Fruit fly (Drosophila melanogaster) whole organism, embryonic: ENCODE measurements around the gene Tim8.
A peak's percentile ranks its signal among the peaks of the same experiment; 100 is the strongest.

Experiments
- Antp ChIP-seq: fragments of 200-800 bp; sonication (Bioruptor generic); optimal IDR thresholded peaks from 3 replicates; lab custom pipeline; 2016; ENCODE audit warnings: missing biosample characterization, missing genetic modification characterization
- Atf3 ChIP-seq: fragments of 200-800 bp; sonication (Bioruptor generic); optimal IDR thresholded peaks from 3 replicates; lab custom pipeline; 2016; ENCODE audit warnings: missing biosample characterization, missing genetic modification characterization
- BEAF-32 ChIP-seq: fragments of 200-800 bp; sonication (Bioruptor generic); optimal IDR thresholded peaks from 3 replicates; lab custom pipeline; 2017; ENCODE audit warnings: missing biosample characterization, missing genetic modification characterization, mild to moderate bottlenecking, moderate library complexity, missing genetic modification reagents
- C15 ChIP-seq: fragments of 200-800 bp; sonication (Bioruptor generic); IDR thresholded peaks from 3 replicates; pipeline ENCODE4 v1.3.6; 2022; ENCODE audit warnings: missing biosample characterization, missing genetic modification characterization
- CG10321 ChIP-seq: fragments of 200-800 bp; sonication (Bioruptor generic); IDR thresholded peaks from 2 replicates; pipeline ENCODE4 v1.3.6; 2022; ENCODE audit warnings: missing biosample characterization, missing genetic modification characterization
- CG10543 ChIP-seq: fragments of 200-800 bp; sonication (Bioruptor generic); optimal IDR thresholded peaks from 3 replicates; lab custom pipeline; 2017; ENCODE audit warnings: missing biosample characterization, mild to moderate bottlenecking, missing genetic modification characterization, moderate library complexity
- CG11456 ChIP-seq: fragments of 200-800 bp; sonication (Bioruptor generic); IDR thresholded peaks from 3 replicates; pipeline ENCODE4 v1.3.6; 2022; ENCODE audit warnings: missing biosample characterization, missing genetic modification characterization
- CG12236 ChIP-seq: fragments of 200-800 bp; sonication (Bioruptor generic); optimal IDR thresholded peaks from 2 replicates; lab custom pipeline; 2016; ENCODE audit warnings: missing biosample characterization, missing genetic modification characterization
- CG12391 ChIP-seq: fragments of 200-800 bp; sonication (Bioruptor generic); optimal IDR thresholded peaks from 3 replicates; lab custom pipeline; 2018; ENCODE audit warnings: missing biosample characterization, mild to moderate bottlenecking, missing genetic modification characterization, moderate library complexity
- CG12659 ChIP-seq: fragments of 200-800 bp; sonication (Bioruptor generic); optimal IDR thresholded peaks from 3 replicates; lab custom pipeline; 2017; ENCODE audit warnings: mild to moderate bottlenecking, missing biosample characterization, missing genetic modification reagents, missing genetic modification characterization
- CG13894 ChIP-seq: fragments of 200-800 bp; sonication (Bioruptor generic); optimal IDR thresholded peaks from 3 replicates; lab custom pipeline; 2018; ENCODE audit warnings: missing biosample characterization, mild to moderate bottlenecking, missing genetic modification characterization, moderate library complexity
- CG14667 ChIP-seq: fragments of 200-800 bp; sonication (Bioruptor generic); IDR thresholded peaks from 2 replicates; pipeline ENCODE4 v1.3.6; 2022; ENCODE audit warnings: missing biosample characterization, missing genetic modification characterization
- CG15073 ChIP-seq: fragments of 200-800 bp; sonication (Bioruptor generic); optimal IDR thresholded peaks from 2 replicates; lab custom pipeline; 2016; ENCODE audit warnings: missing biosample characterization, missing genetic modification characterization
- CG16813 ChIP-seq: fragments of 200-800 bp; sonication (Bioruptor generic); IDR thresholded peaks from 3 replicates; pipeline ENCODE4 v1.3.6; 2022; ENCODE audit warnings: missing biosample characterization, missing genetic modification characterization; ENCODE audit not compliant: partially characterized antibody
- CG1832 ChIP-seq: fragments of 200-800 bp; sonication (Bioruptor generic); optimal IDR thresholded peaks from 2 replicates; lab custom pipeline; 2017; ENCODE audit warnings: missing biosample characterization, mild to moderate bottlenecking, missing genetic modification characterization, inconsistent platforms
- CG18476 ChIP-seq: fragments of 200-800 bp; sonication (Bioruptor generic); optimal IDR thresholded peaks from 2 replicates; lab custom pipeline; 2016; ENCODE audit warnings: missing biosample characterization, mild to moderate bottlenecking, missing genetic modification characterization
- CG18619 ChIP-seq: fragments of 200-800 bp; sonication (Bioruptor generic); optimal IDR thresholded peaks from 3 replicates; lab custom pipeline; 2017; ENCODE audit warnings: missing biosample characterization, mild to moderate bottlenecking, missing genetic modification characterization
- CG30403 ChIP-seq: fragments of 200-800 bp; sonication (Bioruptor generic); optimal IDR thresholded peaks from 3 replicates; lab custom pipeline; 2016; ENCODE audit warnings: missing biosample characterization, missing genetic modification characterization
- CG31441 ChIP-seq: fragments of 200-800 bp; sonication (Bioruptor generic); IDR thresholded peaks from 2 replicates; pipeline ENCODE4 v1.3.6; 2022; ENCODE audit warnings: missing biosample characterization, missing genetic modification characterization
- CG32532 ChIP-seq: fragments of 200-800 bp; sonication (Bioruptor generic); IDR thresholded peaks from 2 replicates; pipeline ENCODE4 v1.3.6; 2022; ENCODE audit warnings: missing biosample characterization, missing genetic modification characterization
- CG32767 ChIP-seq: fragments of 200-800 bp; sonication (Bioruptor generic); IDR thresholded peaks from 2 replicates; pipeline ENCODE4 v1.3.6; 2022; ENCODE audit warnings: missing biosample characterization, missing genetic modification characterization
- CG3847 ChIP-seq: fragments of 200-800 bp; sonication (Bioruptor generic); IDR thresholded peaks from 2 replicates; pipeline ENCODE4 v1.3.6; 2022; ENCODE audit warnings: missing biosample characterization, missing genetic modification characterization
- CG4404 ChIP-seq: fragments of 200-800 bp; sonication (Bioruptor generic); IDR thresholded peaks from 2 replicates; pipeline ENCODE4 v1.3.6; 2022; ENCODE audit warnings: missing biosample characterization, missing genetic modification characterization
- CG6683 ChIP-seq: fragments of 200-800 bp; sonication (Bioruptor generic); optimal IDR thresholded peaks from 2 replicates; lab custom pipeline; 2017; ENCODE audit warnings: missing biosample characterization, mild to moderate bottlenecking, missing genetic modification characterization, missing genetic modification reagents
- CG6689 ChIP-seq: fragments of 200-800 bp; sonication (Bioruptor generic); IDR thresholded peaks from 2 replicates; pipeline ENCODE4 v1.3.6; 2022; ENCODE audit warnings: missing biosample characterization, missing genetic modification characterization
- CG7372 ChIP-seq: fragments of 200-800 bp; sonication (Bioruptor generic); IDR thresholded peaks from 2 replicates; pipeline ENCODE4 v1.3.6; 2022; ENCODE audit warnings: missing biosample characterization, missing genetic modification characterization
- CG7556 ChIP-seq: fragments of 200-800 bp; sonication (Bioruptor generic); optimal IDR thresholded peaks from 2 replicates; lab custom pipeline; 2017; ENCODE audit warnings: missing biosample characterization, mild to moderate bottlenecking, missing genetic modification characterization
- CTCF ChIP-seq: fragments of 200-800 bp; sonication (Bioruptor generic); optimal IDR thresholded peaks from 2 replicates; lab custom pipeline; 2017; ENCODE audit warnings: missing biosample characterization, mild to moderate bottlenecking, missing genetic modification characterization, moderate library complexity
- Dref ChIP-seq: fragments of 200-800 bp; sonication (Bioruptor generic); IDR thresholded peaks from 2 replicates; pipeline ENCODE4 v1.3.6; 2022; ENCODE audit warnings: missing biosample characterization, missing genetic modification characterization
- E2f2 ChIP-seq: fragments of 200-800 bp; sonication (Bioruptor generic); IDR thresholded peaks from 2 replicates; pipeline ENCODE4 v1.3.6; 2022; ENCODE audit warnings: missing biosample characterization, missing genetic modification characterization
- Eip74EF ChIP-seq, 2 experiments: fragments of 200-800 bp in 1 of 2; fragments of >200 bp in 1 of 2; sonication (Bioruptor generic) in 1 of 2; optimal IDR thresholded peaks; 2 replicates each; lab custom pipeline; 2017 to 2019; ENCODE audit warnings: missing biosample characterization in 2 of 2, missing genetic modification characterization in 2 of 2, mild to moderate bottlenecking in 1 of 2, moderate library complexity in 1 of 2
- GATAe ChIP-seq: fragments of 200-800 bp; sonication (Bioruptor generic); conservative IDR thresholded peaks from 2 replicates; pipeline ENCODE4 v1.3.6; 2022; ENCODE audit warnings: missing biosample characterization, missing genetic modification characterization
- H15 ChIP-seq: fragments of 200-800 bp; sonication (Bioruptor generic); IDR thresholded peaks from 3 replicates; pipeline ENCODE4 v1.3.6; 2022; ENCODE audit warnings: missing biosample characterization, missing genetic modification characterization
- Lhr ChIP-seq: fragments of 200-800 bp; sonication (Bioruptor generic); optimal IDR thresholded peaks from 3 replicates; lab custom pipeline; 2017; ENCODE audit warnings: mild to moderate bottlenecking, missing biosample characterization, missing genetic modification reagents, missing genetic modification characterization
- Oaz ChIP-seq: fragments of 200-800 bp; sonication (Bioruptor generic); IDR thresholded peaks from 2 replicates; pipeline ENCODE4 v1.3.6; 2022; ENCODE audit warnings: missing biosample characterization, missing genetic modification characterization
- Poxn ChIP-seq: fragments of 200-800 bp; sonication (Bioruptor generic); IDR thresholded peaks from 2 replicates; pipeline ENCODE4 v1.3.6; 2022; ENCODE audit warnings: missing biosample characterization, missing genetic modification characterization
- Stat92E ChIP-seq, 3 experiments: fragments of >200 bp in 2 of 3; fragments of 200-800 bp in 1 of 3; sonication (Bioruptor generic) in 1 of 3; optimal IDR thresholded peaks; 2 replicates each; lab custom pipeline; 2017 to 2019; ENCODE audit warnings: missing biosample characterization in 3 of 3, missing genetic modification characterization in 3 of 3, mild to moderate bottlenecking in 1 of 3, moderate library complexity in 1 of 3
- ab ChIP-seq: fragments of 200-800 bp; sonication (Bioruptor generic); optimal IDR thresholded peaks from 2 replicates; lab custom pipeline; 2016; ENCODE audit warnings: missing biosample characterization, missing genetic modification characterization
- abd-A ChIP-seq: fragments of 200-800 bp; sonication (Bioruptor generic); optimal IDR thresholded peaks from 3 replicates; lab custom pipeline; 2019; ENCODE audit warnings: missing biosample characterization, mild to moderate bottlenecking, missing genetic modification characterization, moderate library complexity
- ash1 ChIP-seq: fragments of 200-800 bp; sonication (Bioruptor generic); optimal IDR thresholded peaks from 2 replicates; lab custom pipeline; 2018; ENCODE audit warnings: missing biosample characterization, mild to moderate bottlenecking, missing genetic modification characterization
- dan ChIP-seq: fragments of 200-800 bp; sonication (Bioruptor generic); IDR thresholded peaks from 2 replicates; pipeline ENCODE4 v1.3.6; 2022; ENCODE audit warnings: missing biosample characterization, missing genetic modification characterization
- dm ChIP-seq: fragments of 200-800 bp; sonication (Bioruptor generic); optimal IDR thresholded peaks from 3 replicates; lab custom pipeline; 2016; ENCODE audit warnings: missing biosample characterization, missing genetic modification characterization
- en ChIP-seq: fragments of 200-800 bp; sonication (Bioruptor generic); optimal IDR thresholded peaks from 2 replicates; lab custom pipeline; 2016; ENCODE audit warnings: missing biosample characterization, missing genetic modification characterization
- inv ChIP-seq: fragments of 200-800 bp; sonication (Bioruptor generic); IDR thresholded peaks from 2 replicates; pipeline ENCODE4 v1.3.6; 2022; ENCODE audit warnings: missing biosample characterization, missing genetic modification characterization; ENCODE audit not compliant: partially characterized antibody
- knrl ChIP-seq: fragments of 200-800 bp; sonication (Bioruptor generic); IDR thresholded peaks from 3 replicates; pipeline ENCODE4 v1.3.6; 2022; ENCODE audit warnings: missing biosample characterization, missing genetic modification characterization; ENCODE audit not compliant: partially characterized antibody
- lab ChIP-seq: fragments of 200-800 bp; sonication (Bioruptor generic); optimal IDR thresholded peaks from 3 replicates; lab custom pipeline; 2017; ENCODE audit warnings: missing biosample characterization, missing genetic modification characterization, mild to moderate bottlenecking, moderate library complexity, missing genetic modification reagents
- nmo ChIP-seq: fragments of 200-800 bp; sonication (Bioruptor generic); optimal IDR thresholded peaks from 2 replicates; lab custom pipeline; 2018; ENCODE audit warnings: missing biosample characterization, mild to moderate bottlenecking, missing genetic modification characterization, moderate library complexity
- ssp ChIP-seq: fragments of 200-800 bp; sonication (Bioruptor generic); IDR thresholded peaks from 2 replicates; pipeline ENCODE4 v1.3.6; 2022; ENCODE audit warnings: missing biosample characterization, missing genetic modification characterization
- stc ChIP-seq: fragments of 200-800 bp; sonication (Bioruptor generic); IDR thresholded peaks from 2 replicates; pipeline ENCODE4 v1.3.6; 2022; ENCODE audit warnings: missing biosample characterization, missing genetic modification characterization
- vfl ChIP-seq: fragments of 200-800 bp; sonication (Bioruptor generic); optimal IDR thresholded peaks from 2 replicates; lab custom pipeline; 2016; ENCODE audit warnings: missing biosample characterization, missing genetic modification characterization
- wek ChIP-seq: fragments of 200-800 bp; sonication (Bioruptor generic); optimal IDR thresholded peaks from 3 replicates; lab custom pipeline; 2018; ENCODE audit warnings: missing biosample characterization, mild to moderate bottlenecking, missing genetic modification characterization, moderate library complexity

Gene Tim8

DNA sequence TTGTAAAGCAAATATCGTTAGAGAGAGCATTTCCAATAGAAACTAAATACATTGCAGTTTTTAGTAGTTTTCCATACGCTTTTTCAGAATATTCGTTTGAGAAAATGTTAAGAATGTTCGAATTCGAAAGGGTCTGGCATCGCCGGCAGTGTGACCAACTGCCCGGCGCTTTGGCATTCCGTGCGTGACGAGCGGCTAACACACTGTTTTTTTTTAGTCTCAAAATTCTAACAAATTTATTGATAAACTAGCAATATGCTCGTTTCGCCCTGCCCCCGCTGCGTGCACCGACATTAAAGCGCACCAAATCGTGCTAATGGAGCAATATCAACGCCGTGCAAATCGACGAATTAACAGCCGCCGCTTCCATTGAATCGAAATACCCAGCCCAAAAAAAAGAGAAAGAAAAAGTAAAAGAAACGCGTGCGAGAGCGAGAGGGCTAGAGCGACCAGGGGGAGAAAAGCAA is 12.5 kb upstream of the Tim8 start, which contains the start of gene dsh (continued):
- TF ChIP-seq CG16813 (GFP tag; lab: Robert Waterston, UW): peak; percentile 45; the same call in 2 of the 3 replicates
- TF ChIP-seq lab: no peak
- peak; percentile 51 for TF ChIP-seq CG12659
- TF ChIP-seq Dref (GFP tag; lab: Robert Waterston, UW): peak; percentile 61
- TF ChIP-seq Oaz: no peak
- TF ChIP-seq CG18619 (GFP tag; lab: Kevin White, UChicago): no peak
- no peak for TF ChIP-seq CG12236
- no peak for TF ChIP-seq Poxn
- no peak for TF ChIP-seq dan (GFP tag; lab: Robert Waterston, UW)
- TF ChIP-seq Eip74EF (GFP tag; optimal IDR thresholded peaks at IDR 0.05; lab: Kevin White, UChicago): no peak
- no peak for TF ChIP-seq CG11456
- TF ChIP-seq nmo (GFP tag; lab: Kevin White, UChicago): peak; percentile 53
- peak; percentile 37 for TF ChIP-seq Antp (GFP tag; lab: Kevin White, UChicago)
- no peak for TF ChIP-seq vfl (GFP tag; lab: Kevin White, UChicago)
- no peak for TF ChIP-seq wek
- no peak for TF ChIP-seq ash1
- no peak for TF ChIP-seq ab (GFP tag; lab: Kevin White, UChicago)
- TF ChIP-seq CG3847: peak; percentile 58
- TF ChIP-seq CG10321 (GFP tag; lab: Robert Waterston, UW): no peak
- TF ChIP-seq stc (GFP tag; lab: Robert Waterston, UW): no peak
- TF ChIP-seq Atf3 (GFP tag; lab: Kevin White, UChicago): no peak
- TF ChIP-seq BEAF-32 (GFP tag; lab: Kevin White, UChicago): peak; percentile 74
- TF ChIP-seq C15 (GFP tag; lab: Robert Waterston, UW): no peak
- TF ChIP-seq CG13894 (tag; lab: Kevin White, UChicago): no peak
- peak; percentile 23; the same call in 1 of the 2 replicates for TF ChIP-seq CG6689 (GFP tag; lab: Robert Waterston, UW)
- TF ChIP-seq ssp (GFP tag; lab: Robert Waterston, UW): no peak
- peak; percentile 73 for TF ChIP-seq CG1832 (GFP tag; lab: Kevin White, UChicago)
- TF ChIP-seq CG14667 (GFP tag; lab: Robert Waterston, UW): no peak
- TF ChIP-seq CG6683: no peak
- peak; percentile 38; the same call in 1 of the 2 replicates for TF ChIP-seq inv (GFP tag; lab: Robert Waterston, UW)
- TF ChIP-seq CG12391 (tag; lab: Kevin White, UChicago): no peak
- TF ChIP-seq CTCF: no peak
- no peak for TF ChIP-seq CG7556
- TF ChIP-seq CG30403 (GFP tag; lab: Kevin White, UChicago): no peak
- TF ChIP-seq en (GFP tag; lab: Kevin White, UChicago): no peak
- no peak for TF ChIP-seq CG32767 (GFP tag; lab: Robert Waterston, UW)
- peak in 1 of 3 experiments; percentile 1 for TF ChIP-seq Stat92E (GFP tag; optimal IDR thresholded peaks at IDR 0.05; lab: Kevin White, UChicago)
- no peak for TF ChIP-seq abd-A
- TF ChIP-seq H15 (GFP tag; lab: Robert Waterston, UW): no peak
- TF ChIP-seq E2f2 (GFP tag; lab: Robert Waterston, UW): peak; percentile 62
- peak; percentile 37; the same call in 1 of the 2 replicates for TF ChIP-seq CG32532
- no peak for TF ChIP-seq dm (GFP tag; lab: Kevin White, UChicago)
- no peak for TF ChIP-seq CG31441 (GFP tag; lab: Robert Waterston, UW)
- TF ChIP-seq knrl: peak; percentile 55
- TF ChIP-seq CG4404 (GFP tag; lab: Robert Waterston, UW): no peak
- TF ChIP-seq Lhr: peak; percentile 5
- no peak for TF ChIP-seq CG7372 (GFP tag; lab: Robert Waterston, UW)
- no peak for TF ChIP-seq CG15073 (GFP tag; lab: Kevin White, UChicago)
- TF ChIP-seq CG18476 (GFP tag; lab: Kevin White, UChicago): no peak
- TF ChIP-seq GATAe (GFP tag; lab: Robert Waterston, UW): no peak
- TF ChIP-seq CG10543 (GFP tag; lab: Kevin White, UChicago): no peak
